Worm (Caenorhabditis elegans) whole organism, mixed stage, embryonic: ENCODE data around the gene C06B3.1.

Source experiments
- M03D4.4 ChIP-seq: sonication (generic microtip); optimal IDR thresholded peaks from 2 replicates; lab custom pipeline; 2017; ENCODE audit warnings: mild to moderate bottlenecking, missing genetic modification characterization, missing compliant biosample characterization
- bed-3 ChIP-seq: fragments of 200-800 bp; sonication (Bioruptor generic); optimal IDR thresholded peaks from 3 replicates; lab custom pipeline; 2018; ENCODE audit warnings: mild to moderate bottlenecking, missing genetic modification characterization, moderate library complexity, missing compliant biosample characterization
- blmp-1 ChIP-seq: fragments of 150-350 bp; optimal IDR thresholded peaks from 2 replicates; lab custom pipeline; 2014; ENCODE audit warnings: missing biosample characterization, missing genetic modification characterization
- ceh-39 ChIP-seq: fragments of 150-350 bp; optimal IDR thresholded peaks from 2 replicates; lab custom pipeline; 2014; ENCODE audit warnings: missing biosample characterization, missing genetic modification characterization
- ceh-43 ChIP-seq: fragments of 200-800 bp; sonication (Bioruptor generic); optimal IDR thresholded peaks from 2 replicates; lab custom pipeline; 2018; ENCODE audit warnings: mild to moderate bottlenecking, missing genetic modification characterization, moderate library complexity, missing compliant biosample characterization
- ces-1 ChIP-seq: fragments of 150-350 bp; optimal IDR thresholded peaks from 2 replicates; lab custom pipeline; 2014; ENCODE audit warnings: missing biosample characterization, missing genetic modification reagents, missing genetic modification characterization
- cnd-1 ChIP-seq: fragments of 200-800 bp; sonication (Bioruptor generic); optimal IDR thresholded peaks from 2 replicates; lab custom pipeline; 2018; ENCODE audit warnings: mild to moderate bottlenecking, missing genetic modification characterization, missing compliant biosample characterization
- drap-1 ChIP-seq: fragments of 200-800 bp; sonication (Bioruptor generic); optimal IDR thresholded peaks from 3 replicates; lab custom pipeline; 2018; ENCODE audit warnings: mild to moderate bottlenecking, missing genetic modification characterization, missing compliant biosample characterization
- elt-1 ChIP-seq: sonication (generic microtip); optimal IDR thresholded peaks from 2 replicates; lab custom pipeline; 2017; ENCODE audit warnings: missing genetic modification characterization, mild to moderate bottlenecking, missing compliant biosample characterization, antibody characterized with exemption, moderate library complexity, borderline replicate concordance; ENCODE audit not compliant: insufficient read depth
- flh-1 ChIP-seq: fragments of 200-800 bp; sonication (Bioruptor generic); optimal IDR thresholded peaks from 2 replicates; lab custom pipeline; 2018; ENCODE audit warnings: mild to moderate bottlenecking, missing genetic modification characterization, moderate library complexity, missing compliant biosample characterization
- ham-2 ChIP-seq: fragments of 200-800 bp; sonication (Bioruptor generic); optimal IDR thresholded peaks from 2 replicates; lab custom pipeline; 2018; ENCODE audit warnings: mild to moderate bottlenecking, missing genetic modification characterization, missing compliant biosample characterization
- hlh-1 ChIP-seq: fragments of 150-350 bp; optimal IDR thresholded peaks from 2 replicates; lab custom pipeline; 2014; ENCODE audit warnings: missing biosample characterization, missing genetic modification reagents, missing genetic modification characterization
- lin-13 ChIP-seq: fragments of 150-350 bp; optimal IDR thresholded peaks from 2 replicates; lab custom pipeline; 2014; ENCODE audit warnings: missing biosample characterization, missing genetic modification characterization
- lin-32 ChIP-seq: fragments of 200-800 bp; sonication (Bioruptor generic); optimal IDR thresholded peaks from 2 replicates; lab custom pipeline; 2018; ENCODE audit warnings: mild to moderate bottlenecking, missing genetic modification characterization, missing compliant biosample characterization
- lsy-2 ChIP-seq: fragments of 150-350 bp; optimal IDR thresholded peaks from 2 replicates; lab custom pipeline; 2014; ENCODE audit warnings: missing biosample characterization, missing genetic modification characterization
- mep-1 ChIP-seq: fragments of 150-350 bp; optimal IDR thresholded peaks from 2 replicates; lab custom pipeline; 2017; ENCODE audit warnings: missing biosample characterization, missing genetic modification reagents, missing genetic modification characterization, inconsistent platforms
- mls-2 ChIP-seq: sonication (generic microtip); optimal IDR thresholded peaks from 2 replicates; lab custom pipeline; 2016; ENCODE audit warnings: mild to moderate bottlenecking, missing genetic modification characterization, moderate library complexity, missing compliant biosample characterization
- nhr-12 ChIP-seq: fragments of 150-350 bp; optimal IDR thresholded peaks from 2 replicates; lab custom pipeline; 2014; ENCODE audit warnings: missing biosample characterization, missing genetic modification characterization
- nhr-2 ChIP-seq: fragments of 150-350 bp; optimal IDR thresholded peaks from 2 replicates; lab custom pipeline; 2014; ENCODE audit warnings: missing biosample characterization, missing genetic modification characterization
- nhr-28 ChIP-seq: fragments of 150-350 bp; optimal IDR thresholded peaks from 2 replicates; lab custom pipeline; 2014; ENCODE audit warnings: missing biosample characterization, missing genetic modification characterization
- nhr-76 ChIP-seq: sonication (generic microtip); optimal IDR thresholded peaks from 2 replicates; lab custom pipeline; 2017; ENCODE audit warnings: missing biosample characterization, missing genetic modification characterization
- pha-4 ChIP-seq: fragments of 150-350 bp; optimal IDR thresholded peaks from 2 replicates; lab custom pipeline; 2018; ENCODE audit warnings: missing biosample characterization, missing genetic modification reagents, missing genetic modification characterization
- sem-2 ChIP-seq: fragments of 200-800 bp; sonication (Bioruptor generic); optimal IDR thresholded peaks from 2 replicates; lab custom pipeline; 2018; ENCODE audit warnings: mild to moderate bottlenecking, missing genetic modification characterization, missing compliant biosample characterization
- snpc-4 ChIP-seq: fragments of 150-350 bp; optimal IDR thresholded peaks from 2 replicates; lab custom pipeline; 2014; ENCODE audit warnings: missing biosample characterization, missing genetic modification characterization
- tbx-8 ChIP-seq: fragments of 200-800 bp; sonication (Bioruptor generic); optimal IDR thresholded peaks from 2 replicates; lab custom pipeline; 2018; ENCODE audit warnings: mild to moderate bottlenecking, missing genetic modification characterization, moderate library complexity, missing compliant biosample characterization
- unc-120 ChIP-seq: sonication (generic microtip); optimal IDR thresholded peaks from 2 replicates; lab custom pipeline; 2017; ENCODE audit warnings: missing genetic modification characterization, missing compliant biosample characterization; ENCODE audit not compliant: poor library complexity, severe bottlenecking
- unc-39 ChIP-seq: fragments of 150-350 bp; optimal IDR thresholded peaks from 2 replicates; lab custom pipeline; 2014; ENCODE audit warnings: missing biosample characterization, missing genetic modification characterization
- unc-62 ChIP-seq: fragments of 150-350 bp; optimal IDR thresholded peaks from 2 replicates; lab custom pipeline; 2014; ENCODE audit warnings: missing biosample characterization, missing genetic modification reagents, missing genetic modification characterization
- zip-8 ChIP-seq: fragments of 150-350 bp; optimal IDR thresholded peaks from 2 replicates; lab custom pipeline; 2014; ENCODE audit warnings: missing biosample characterization, missing genetic modification characterization
- ztf-11 ChIP-seq: fragments of 150-350 bp; optimal IDR thresholded peaks from 2 replicates; lab custom pipeline; 2014; ENCODE audit warnings: missing biosample characterization, missing genetic modification characterization

C06B3.1 gene

DNA sequence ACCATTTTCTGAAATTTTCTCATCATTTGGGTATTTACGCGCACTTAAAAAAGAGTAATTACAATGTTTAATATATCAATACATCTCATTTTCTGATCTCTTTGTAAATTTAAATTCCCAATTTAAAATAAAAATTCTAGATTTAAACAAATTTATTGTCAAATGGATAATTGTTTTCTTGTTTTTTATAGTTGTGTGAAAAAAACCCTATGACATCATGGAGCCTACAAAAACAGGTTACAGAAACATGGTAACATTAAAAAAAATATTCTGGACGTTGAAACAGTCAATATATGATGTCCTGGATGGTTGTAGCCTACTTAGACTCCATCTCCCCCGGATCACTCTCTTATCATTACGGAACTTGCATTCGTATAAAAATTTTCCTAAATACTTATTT lies 13.1 kb upstream of the C06B3.1 start, which contains the start of gene spp-12:
TSS of gene spp-12 (plus strand) at position 301 of the 400 bp plus-strand sequence.
- no peak for TF ChIP-seq zip-8 (tag; lab: Kevin White, UChicago)
- TF ChIP-seq drap-1 (GFP tag; lab: Kevin White, UChicago), result no peak
- no peak for TF ChIP-seq lin-13
- TF ChIP-seq hlh-1 (tag; lab: Kevin White, UChicago), result no peak
- TF ChIP-seq snpc-4 (tag; lab: Kevin White, UChicago), result no peak
- TF ChIP-seq lsy-2 (tag; lab: Kevin White, UChicago), result no peak
- no peak for TF ChIP-seq sem-2 (GFP tag; lab: Kevin White, UChicago)
- TF ChIP-seq cnd-1 (tag; lab: Kevin White, UChicago), result no peak
- TF ChIP-seq ceh-43 (GFP tag; lab: Kevin White, UChicago), result no peak
- TF ChIP-seq ceh-39 (tag; lab: Kevin White, UChicago), result no peak
- no peak for TF ChIP-seq lin-32 (GFP tag; lab: Kevin White, UChicago)
- no peak for TF ChIP-seq ztf-11 (tag; lab: Kevin White, UChicago)
- no peak for TF ChIP-seq unc-120 (tag; lab: Kevin White, UChicago)
- no peak for TF ChIP-seq elt-1
- TF ChIP-seq flh-1 (GFP tag; lab: Kevin White, UChicago), result no peak
- no peak for TF ChIP-seq unc-39 (tag; lab: Kevin White, UChicago)
- TF ChIP-seq nhr-2 (tag; lab: Kevin White, UChicago), result no peak
- TF ChIP-seq ham-2 (GFP tag; lab: Kevin White, UChicago), result no peak
- TF ChIP-seq, all 35 proteins: peak for 0

DNA sequence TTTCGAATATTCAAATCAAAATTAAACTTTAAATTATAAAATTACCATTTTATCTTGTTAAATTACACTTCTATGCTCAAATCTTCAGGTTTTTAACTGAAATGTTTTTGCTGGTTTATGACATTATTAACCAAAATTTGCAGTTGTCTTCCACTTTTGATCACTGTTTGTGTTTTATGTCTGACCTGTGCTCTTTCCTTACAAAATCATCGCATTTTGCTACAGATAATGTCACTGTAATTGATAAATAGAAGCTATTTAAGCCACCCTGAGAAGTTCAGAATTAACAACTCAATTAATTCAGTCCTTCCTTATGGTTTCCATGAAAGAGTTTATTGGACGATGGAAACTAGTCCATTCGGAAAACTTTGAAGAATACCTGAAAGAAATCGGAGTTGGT lies 12.1 kb upstream of the C06B3.1 start, which contains the start of gene lbp-8:
TSS of gene lbp-8 (plus strand) at position 301 of the 400 bp plus-strand sequence.
- TF ChIP-seq drap-1 (GFP tag; lab: Kevin White, UChicago) (no peak), bed-3 (GFP tag; lab: Kevin White, UChicago) (no peak), unc-120 (tag; lab: Kevin White, UChicago) (no peak), ham-2 (GFP tag; lab: Kevin White, UChicago) (no peak), lin-13 (no peak), nhr-28 (tag; lab: Kevin White, UChicago) (no peak), flh-1 (GFP tag; lab: Kevin White, UChicago) (no peak), pha-4 (tag; lab: Kevin White, UChicago) (no peak), ces-1 (GFP tag; lab: Kevin White, UChicago) (no peak), lin-32 (GFP tag; lab: Kevin White, UChicago) (no peak), M03D4.4 (tag; lab: Kevin White, UChicago) (no peak), hlh-1 (tag; lab: Kevin White, UChicago) (no peak)

DNA sequence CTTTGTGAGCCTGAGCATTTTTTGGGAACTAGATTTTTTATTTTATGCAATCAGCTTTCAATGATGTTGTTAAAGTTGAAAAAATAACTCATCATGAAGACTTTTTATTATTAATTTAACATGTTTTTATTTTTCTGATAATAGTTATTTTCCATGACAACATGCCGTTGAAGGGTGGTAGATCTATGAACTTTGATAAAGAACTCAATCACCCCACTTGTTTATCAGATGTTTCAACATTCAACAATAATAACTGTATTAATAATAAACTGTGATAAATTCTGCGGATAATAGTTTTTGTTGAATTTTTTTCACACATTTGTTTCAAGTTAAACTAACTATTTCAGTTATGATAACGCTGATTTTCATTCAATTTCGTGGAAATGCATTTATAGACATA lies 11.1 kb upstream of the C06B3.1 start:
- TF ChIP-seq cnd-1 (tag; lab: Kevin White, UChicago) (no peak), tbx-8 (GFP tag; lab: Kevin White, UChicago) (no peak), ceh-43 (GFP tag; lab: Kevin White, UChicago) (no peak), hlh-1 (tag; lab: Kevin White, UChicago) (no peak), ceh-39 (tag; lab: Kevin White, UChicago) (no peak), nhr-76 (tag; lab: Kevin White, UChicago) (no peak), mls-2 (no peak), M03D4.4 (tag; lab: Kevin White, UChicago) (no peak), elt-1 (no peak)
- TF ChIP-seq, all 35 proteins: peak for 0

DNA sequence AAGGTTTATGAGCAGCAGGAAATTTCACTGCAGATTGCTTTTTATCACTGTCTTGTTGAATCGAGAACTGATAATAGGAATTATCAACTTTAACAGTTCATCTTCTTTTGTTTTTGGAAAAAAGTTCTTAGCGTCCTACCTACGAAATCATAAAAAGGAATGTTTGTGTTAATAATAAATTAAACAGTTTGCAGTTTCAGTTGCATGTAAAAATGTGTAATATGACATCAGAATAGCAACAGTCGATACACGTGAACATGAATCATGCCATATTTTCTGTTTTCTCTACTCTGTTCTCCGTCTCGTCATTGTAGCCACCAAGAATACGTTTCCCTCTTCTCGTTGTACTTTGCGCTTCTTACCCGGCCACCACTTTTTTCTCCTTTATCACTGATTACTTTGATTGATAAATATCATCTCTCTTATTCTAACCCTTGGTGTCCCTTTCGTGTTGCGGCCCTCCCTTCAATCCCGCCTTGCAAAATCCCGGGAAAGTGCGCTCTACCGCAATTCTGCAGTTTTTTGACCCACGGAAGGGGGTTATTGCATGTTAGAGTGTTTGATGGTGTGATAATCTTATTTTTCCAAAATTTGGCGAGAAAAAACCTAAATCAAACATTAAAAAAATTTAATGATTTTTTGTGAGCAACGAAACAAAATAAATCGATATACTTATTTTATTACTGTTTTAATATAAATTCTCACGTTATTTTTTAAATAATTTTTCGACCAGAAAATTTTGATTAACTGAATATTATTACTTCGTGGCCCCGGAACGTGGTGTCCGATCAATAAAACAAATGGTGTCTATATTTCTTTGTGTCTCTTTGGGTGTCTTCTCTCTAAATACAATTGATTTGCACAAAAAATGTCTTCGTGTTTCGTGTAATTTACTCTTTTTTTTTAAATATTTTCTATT lies 9.9 kb upstream of the C06B3.1 start, which contains the start of gene sptl-3:
TSS of gene sptl-3 (plus strand) at position 869 of the 919 bp plus-strand sequence.
- TF ChIP-seq lin-13 (no peak), sem-2 (GFP tag; lab: Kevin White, UChicago) (no peak), mls-2 (no peak), nhr-28 (tag; lab: Kevin White, UChicago) (no peak), nhr-12 (no peak), drap-1 (GFP tag; lab: Kevin White, UChicago) (no peak), ceh-39 (tag; lab: Kevin White, UChicago) (no peak), ztf-11 (tag; lab: Kevin White, UChicago) (no peak), lsy-2 (tag; lab: Kevin White, UChicago) (no peak), unc-62 (GFP tag; lab: Kevin White, UChicago) (peak; percentile 17), ham-2 (GFP tag; lab: Kevin White, UChicago) (no peak), zip-8 (tag; lab: Kevin White, UChicago) (no peak), tbx-8 (GFP tag; lab: Kevin White, UChicago) (no peak), cnd-1 (tag; lab: Kevin White, UChicago) (no peak), ces-1 (GFP tag; lab: Kevin White, UChicago) (no peak), mep-1 (peak; percentile 14), pha-4 (tag; lab: Kevin White, UChicago) (no peak), unc-120 (tag; lab: Kevin White, UChicago) (peak; percentile 7), ceh-43 (GFP tag; lab: Kevin White, UChicago) (no peak), blmp-1 (tag; lab: Kevin White, UChicago) (no peak)
- TF ChIP-seq, all 35 proteins: peak for 3
